Worm (Caenorhabditis elegans) whole organism, late embryonic: ENCODE measurements around the gene T05A8.11.

ENCODE experiments used
- ama-1 ChIP-seq: fragments of 150-350 bp; optimal IDR thresholded peaks from 2 replicates; lab custom pipeline; 2014
- ceh-2 ChIP-seq: sonication (generic microtip); optimal IDR thresholded peaks from 2 replicates; lab custom pipeline; 2016; ENCODE audit warnings: missing genotype, missing genetic modification characterization, missing compliant biosample characterization
- ets-4 ChIP-seq: sonication (generic microtip); optimal IDR thresholded peaks from 2 replicates; lab custom pipeline; 2016; ENCODE audit warnings: missing genetic modification characterization, missing compliant biosample characterization
- fkh-10 ChIP-seq: fragments of 150-350 bp; optimal IDR thresholded peaks from 2 replicates; lab custom pipeline; 2014; ENCODE audit warnings: missing biosample characterization, missing genetic modification reagents, missing genetic modification characterization
- hlh-13 ChIP-seq: fragments of 200-800 bp; sonication (Bioruptor generic); optimal IDR thresholded peaks from 2 replicates; lab custom pipeline; 2018; ENCODE audit warnings: mild to moderate bottlenecking, missing genetic modification characterization, missing compliant biosample characterization
- nhr-11 ChIP-seq: fragments of 150-350 bp; optimal IDR thresholded peaks from 2 replicates; lab custom pipeline; 2014; ENCODE audit warnings: missing biosample characterization, missing genetic modification characterization
- odd-2 ChIP-seq: sonication (generic microtip); optimal IDR thresholded peaks from 2 replicates; lab custom pipeline; 2017; ENCODE audit warnings: antibody characterized with exemption, mild to moderate bottlenecking, missing genetic modification characterization, missing compliant biosample characterization
- pat-9 ChIP-seq: fragments of 200-800 bp; sonication (Bioruptor generic); optimal IDR thresholded peaks from 2 replicates; lab custom pipeline; 2018; ENCODE audit warnings: mild to moderate bottlenecking, missing genetic modification characterization, moderate library complexity, missing compliant biosample characterization
- pax-1 ChIP-seq: fragments of 150-350 bp; optimal IDR thresholded peaks from 2 replicates; lab custom pipeline; 2014; ENCODE audit warnings: missing biosample characterization, missing genetic modification characterization
- pha-4 ChIP-seq: fragments of 150-350 bp; optimal IDR thresholded peaks from 2 replicates; lab custom pipeline; 2018; ENCODE audit warnings: missing biosample characterization, missing genetic modification reagents, missing genetic modification characterization
- syd-9 ChIP-seq: sonication (generic microtip); optimal IDR thresholded peaks from 2 replicates; lab custom pipeline; 2016; ENCODE audit warnings: mild to moderate bottlenecking, missing genetic modification characterization, moderate library complexity, missing compliant biosample characterization

DNA sequence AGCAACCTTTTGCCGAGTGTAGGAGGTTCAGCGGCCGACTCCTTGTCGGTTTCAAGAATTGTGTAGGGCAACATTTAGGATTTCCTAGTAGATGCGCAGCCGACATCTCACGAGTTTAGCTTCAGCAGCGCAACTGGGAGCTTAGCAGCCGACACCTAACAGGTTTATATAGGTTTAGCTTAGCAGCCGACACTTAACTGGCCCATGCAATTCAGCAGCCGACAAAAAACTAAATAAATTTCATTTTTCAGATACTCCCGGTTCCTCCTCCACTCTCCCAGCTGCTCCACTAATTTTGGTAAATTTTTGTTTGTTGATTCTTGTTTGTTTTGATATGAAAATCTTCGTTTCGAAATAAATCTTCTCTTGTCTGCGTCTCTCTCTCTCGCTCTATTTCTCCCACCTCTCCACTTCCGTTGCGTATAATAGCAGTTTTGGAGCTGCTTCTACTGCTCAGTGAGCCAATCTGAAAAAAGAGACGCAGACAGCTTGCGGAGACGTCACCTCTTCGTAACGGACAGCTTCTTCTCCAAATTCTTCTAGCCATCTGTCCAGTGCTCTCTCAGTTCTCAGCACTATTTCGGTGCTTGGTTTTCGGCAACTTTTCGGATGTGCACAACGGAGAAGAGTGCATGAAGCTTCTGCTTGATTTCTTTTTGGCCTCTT lies 22.6 kb upstream of the T05A8.11 start:
- no peak for TF ChIP-seq ama-1
- no peak for TF ChIP-seq nhr-11 (tag; lab: Kevin White, UChicago)
- no peak for TF ChIP-seq ceh-2
- TF ChIP-seq pha-4: no peak
- TF ChIP-seq ets-4 (tag; lab: Kevin White, UChicago): no peak
- TF ChIP-seq odd-2 (tag; lab: Kevin White, UChicago): no peak
- TF ChIP-seq fkh-10 (GFP tag; lab: Kevin White, UChicago): no peak
- no peak for TF ChIP-seq pat-9 (tag; lab: Kevin White, UChicago)
- no peak for TF ChIP-seq pax-1
- no peak for TF ChIP-seq syd-9 (tag; lab: Kevin White, UChicago)
- no peak for TF ChIP-seq hlh-13 (GFP tag; lab: Kevin White, UChicago)
